Fruit fly (Drosophila melanogaster): ENCODE data around the gene CG11656.

Gene CG11656

dm6 chr3R:12982167-12982981 lies 27.3 kb upstream of the CG11656 start (continued):
- TF ChIP-seq hbn (GFP tag; IDR thresholded peaks at IDR 0.05; ENCODE audit: partially characterized antibody): no peak
- TF ChIP-seq CG2120 (GFP tag; optimal IDR thresholded peaks at IDR 0.05): peak; percentile 83
- peak; percentile 65 for TF ChIP-seq ind (GFP tag; optimal IDR thresholded peaks at IDR 0.05)
- no peak for TF ChIP-seq CG2875 (GFP tag; optimal IDR thresholded peaks at IDR 0.05)
- TF ChIP-seq CG10274 (GFP tag; optimal IDR thresholded peaks at IDR 0.05): no peak
- TF ChIP-seq CG33557 (GFP tag; optimal IDR thresholded peaks at IDR 0.05): no peak
- peak; percentile 83 for TF ChIP-seq dysf (GFP tag; IDR thresholded peaks at IDR 0.05)
- no peak for TF ChIP-seq Dref (GFP tag; IDR thresholded peaks at IDR 0.05)
- peak; percentile 39 for TF ChIP-seq CG15696 (tag; optimal IDR thresholded peaks at IDR 0.05)
- TF ChIP-seq CG17568 (GFP tag; optimal IDR thresholded peaks at IDR 0.05): peak; percentile 33
- 0 out of 2 replicates have a peak, but pooled peaks have one; percentile 26 for TF ChIP-seq CG17612 (GFP tag; IDR thresholded peaks at IDR 0.05)
- no peak; the same call in 1 of the 2 replicates for TF ChIP-seq Bgb (GFP tag; IDR thresholded peaks at IDR 0.05; ENCODE audit: partially characterized antibody)
- peak; percentile 53; the same call in 1 of the 3 replicates for TF ChIP-seq CG7357 (GFP tag; IDR thresholded peaks at IDR 0.05)
- no peak for TF ChIP-seq Doc3 (GFP tag; IDR thresholded peaks at IDR 0.05; ENCODE audit: partially characterized antibody)
- no peak for TF ChIP-seq HmgD (GFP tag; optimal IDR thresholded peaks at IDR 0.05)
- TF ChIP-seq CG17361 (GFP tag; IDR thresholded peaks at IDR 0.05): peak; percentile 62; the same call in 2 of the 3 replicates
- TF ChIP-seq ap (GFP tag; IDR thresholded peaks at IDR 0.05): no peak
- no peak for TF ChIP-seq CG1647 (GFP tag; optimal IDR thresholded peaks at IDR 0.05)
- TF ChIP-seq CG18011 (GFP tag; optimal IDR thresholded peaks at IDR 0.05): peak; percentile 51
- no peak for TF ChIP-seq D (optimal IDR thresholded peaks at IDR 0.05)
- peak; percentile 31 for TF ChIP-seq D (GFP tag; optimal IDR thresholded peaks at IDR 0.05)
- TF ChIP-seq CG4854 (GFP tag; optimal IDR thresholded peaks at IDR 0.05): no peak
- TF ChIP-seq E2f1 (GFP tag; IDR thresholded peaks at IDR 0.05): peak; percentile 56; the same call in 1 of the 2 replicates
- peak; percentile 69 for TF ChIP-seq Xbp1 (GFP tag; optimal IDR thresholded peaks at IDR 0.05)
- no peak for TF ChIP-seq exex (tag; optimal IDR thresholded peaks at IDR 0.05)
- peak; percentile 31 for TF ChIP-seq CG18476 (GFP tag; optimal IDR thresholded peaks at IDR 0.05)
- TF ChIP-seq Nf-YC (tag; optimal IDR thresholded peaks at IDR 0.05): peak; percentile 55
- TF ChIP-seq CG13287 (GFP tag; IDR thresholded peaks at IDR 0.05; ENCODE audit: partially characterized antibody): peak; percentile 11; the same call in 1 of the 2 replicates
- no peak for TF ChIP-seq toy (GFP tag; IDR thresholded peaks at IDR 0.05)
- no peak for TF ChIP-seq CG6175 (GFP tag; IDR thresholded peaks at IDR 0.05)
- TF ChIP-seq eyg (GFP tag; optimal IDR thresholded peaks at IDR 0.05): no peak
- peak; percentile 37 for TF ChIP-seq schlank (tag; optimal IDR thresholded peaks at IDR 0.05)
- peak; percentile 63 for TF ChIP-seq lilli (GFP tag; optimal IDR thresholded peaks at IDR 0.05)
- TF ChIP-seq HHEX (GFP tag; optimal IDR thresholded peaks at IDR 0.05): peak; percentile 71
- no peak for TF ChIP-seq her (GFP tag; optimal IDR thresholded peaks at IDR 0.05)
- peak; percentile 36 for TF ChIP-seq CG12071 (GFP tag; optimal IDR thresholded peaks at IDR 0.05)
- TF ChIP-seq zen2 (GFP tag; IDR thresholded peaks at IDR 0.05; ENCODE audit: partially characterized antibody): no peak
- TF ChIP-seq CG7271 (tag; optimal IDR thresholded peaks at IDR 0.05): no peak
- no peak for TF ChIP-seq pfk (GFP tag; optimal IDR thresholded peaks at IDR 0.05)
- TF ChIP-seq Fer2 (tag; optimal IDR thresholded peaks at IDR 0.05): peak; percentile 5
- peak; percentile 58 for TF ChIP-seq CG14014 (GFP tag; IDR thresholded peaks at IDR 0.05)
- no peak for TF ChIP-seq CG8089 (GFP tag; optimal IDR thresholded peaks at IDR 0.05)
- TF ChIP-seq CG18619 (GFP tag; optimal IDR thresholded peaks at IDR 0.05): peak; percentile 76
- 0 out of 2 replicates have a peak, but pooled peaks have one; percentile 24 for TF ChIP-seq MBD-R2 (GFP tag; IDR thresholded peaks at IDR 0.05)
- no peak for TF ChIP-seq Jarid2 (GFP tag; optimal IDR thresholded peaks at IDR 0.05)
- TF ChIP-seq run (tag; optimal IDR thresholded peaks at IDR 0.05): no peak
- no peak for TF ChIP-seq CG10431 (GFP tag; optimal IDR thresholded peaks at IDR 0.05)
- TF ChIP-seq CG8478 (optimal IDR thresholded peaks at IDR 0.05): peak; percentile 90
- peak; percentile 75 for TF ChIP-seq esg (GFP tag; conservative IDR thresholded peaks at IDR 0.05)

All from whole organism, embryonic.